Worm (Caenorhabditis elegans) whole organism, L4 larva: ENCODE measurements around the gene C16C10.13.

ENCODE experiments used
- F10B5.3 ChIP-seq: sonication (generic microtip); optimal IDR thresholded peaks from 2 replicates; lab custom pipeline; 2016; ENCODE audit warnings: mild to moderate bottlenecking, missing genetic modification characterization, missing compliant biosample characterization
- F26F4.8 ChIP-seq: fragments of 200-800 bp; sonication (Bioruptor generic); conservative IDR thresholded peaks from 2 replicates; pipeline ENCODE4 v1.3.6; 2022; ENCODE audit warnings: missing genetic modification characterization, missing compliant biosample characterization
- F49E8.2 ChIP-seq: sonication (generic microtip); optimal IDR thresholded peaks from 2 replicates; lab custom pipeline; 2016; ENCODE audit warnings: missing compliant biosample characterization, mild to moderate bottlenecking, missing genetic modification characterization, borderline replicate concordance
- R02D3.7 ChIP-seq: fragments of 150-350 bp; sonication (generic microtip); optimal IDR thresholded peaks from 3 replicates; lab custom pipeline; 2014; ENCODE audit warnings: missing biosample characterization, missing genetic modification characterization
- T26A8.4 ChIP-seq: fragments of 200-800 bp; sonication (Bioruptor generic); IDR thresholded peaks from 2 replicates; pipeline ENCODE4 v1.3.6; 2022; ENCODE audit warnings: missing genetic modification characterization, missing compliant biosample characterization
- Y48G9A.11 ChIP-seq: fragments of 200-800 bp; sonication (Bioruptor generic); IDR thresholded peaks from 2 replicates; pipeline ENCODE4 v1.3.6; 2022; ENCODE audit warnings: missing genetic modification reagents, missing genetic modification characterization, missing compliant biosample characterization
- Y5F2A.4 ChIP-seq: fragments of 200-800 bp; sonication (Bioruptor generic); optimal IDR thresholded peaks from 2 replicates; lab custom pipeline; 2018; ENCODE audit warnings: mild to moderate bottlenecking, missing genetic modification characterization, missing compliant biosample characterization
- ZK546.5 ChIP-seq, 2 experiments: sonication (generic microtip); optimal IDR thresholded peaks; 2 replicates each; lab custom pipeline; 2017; ENCODE audit warnings: missing biosample characterization in 2 of 2, missing genetic modification characterization in 2 of 2
- aly-2 ChIP-seq: sonication (generic microtip); optimal IDR thresholded peaks from 2 replicates; lab custom pipeline; 2018; ENCODE audit warnings: missing biosample characterization, missing genetic modification characterization
- arid-1 ChIP-seq: fragments of 200-800 bp; sonication (Bioruptor generic); conservative IDR thresholded peaks from 2 replicates; pipeline ENCODE4 v1.3.6; 2022; ENCODE audit warnings: missing genetic modification reagents, missing genetic modification characterization, missing compliant biosample characterization
- ceh-20 ChIP-seq: fragments of 200-800 bp; sonication (Bioruptor generic); IDR thresholded peaks from 2 replicates; pipeline ENCODE4 v1.3.6; 2022; ENCODE audit warnings: missing genetic modification reagents, missing genetic modification characterization, missing compliant biosample characterization
- ceh-82 ChIP-seq: sonication (generic microtip); optimal IDR thresholded peaks from 2 replicates; lab custom pipeline; 2017; ENCODE audit warnings: missing biosample characterization, missing genetic modification characterization
- ces-1 ChIP-seq: fragments of 150-350 bp; sonication (generic microtip); optimal IDR thresholded peaks from 4 replicates; lab custom pipeline; 2014; ENCODE audit warnings: missing biosample characterization, missing genetic modification reagents, missing genetic modification characterization
- ctbp-1 ChIP-seq: fragments of 200-800 bp; sonication (Bioruptor generic); IDR thresholded peaks from 2 replicates; pipeline ENCODE4 v1.3.6; 2022; ENCODE audit warnings: missing genetic modification reagents, missing genetic modification characterization, missing compliant biosample characterization
- daf-19 ChIP-seq: fragments of 200-800 bp; sonication (Bioruptor generic); conservative IDR thresholded peaks from 2 replicates; pipeline ENCODE4 v1.3.6; 2022; ENCODE audit warnings: missing genetic modification characterization, missing compliant biosample characterization
- daf-8 ChIP-seq: fragments of 200-800 bp; sonication (Bioruptor generic); IDR thresholded peaks from 2 replicates; pipeline ENCODE4 v1.3.6; 2022; ENCODE audit warnings: missing genetic modification characterization, missing compliant biosample characterization
- dmd-6 ChIP-seq: fragments of 200-800 bp; sonication (Bioruptor generic); IDR thresholded peaks from 2 replicates; pipeline ENCODE4 v1.3.6; 2022; ENCODE audit warnings: missing genetic modification reagents, missing genetic modification characterization, missing compliant biosample characterization
- dpl-1 ChIP-seq: fragments of 150-350 bp; optimal IDR thresholded peaks from 2 replicates; lab custom pipeline; 2014; ENCODE audit warnings: missing biosample characterization, missing genetic modification reagents, missing genetic modification characterization
- egl-27 ChIP-seq: sonication (generic microtip); optimal IDR thresholded peaks from 3 replicates; lab custom pipeline; 2017; ENCODE audit warnings: missing biosample characterization, missing genetic modification reagents, missing genetic modification characterization
- fkh-10 ChIP-seq: fragments of 150-350 bp; optimal IDR thresholded peaks from 2 replicates; lab custom pipeline; 2014; ENCODE audit warnings: missing biosample characterization, missing genetic modification reagents, missing genetic modification characterization
- fos-1 ChIP-seq: fragments of 150-350 bp; optimal IDR thresholded peaks from 2 replicates; lab custom pipeline; 2014; ENCODE audit warnings: missing biosample characterization, missing genetic modification characterization
- hlh-11 ChIP-seq: fragments of 200-800 bp; sonication (Bioruptor generic); optimal IDR thresholded peaks from 2 replicates; lab custom pipeline; 2018; ENCODE audit warnings: mild to moderate bottlenecking, missing genetic modification characterization, missing compliant biosample characterization
- hmg-1.1 ChIP-seq: fragments of 200-800 bp; sonication (Bioruptor generic); IDR thresholded peaks from 2 replicates; pipeline ENCODE4 v1.3.6; 2022; ENCODE audit warnings: missing genetic modification reagents, missing genetic modification characterization, missing compliant biosample characterization
- lim-7 ChIP-seq: fragments of 200-800 bp; sonication (Bioruptor generic); IDR thresholded peaks from 2 replicates; pipeline ENCODE4 v1.3.6; 2022; ENCODE audit warnings: missing genetic modification characterization, missing compliant biosample characterization
- lin-15B ChIP-seq: fragments of 150-350 bp; sonication (generic microtip); optimal IDR thresholded peaks from 3 replicates; lab custom pipeline; 2014; ENCODE audit warnings: missing biosample characterization, missing genetic modification characterization
- lsy-2 ChIP-seq, 2 experiments: fragments of 150-350 bp in 1 of 2; sonication (generic microtip) in 1 of 2; optimal IDR thresholded peaks; 2 replicates each; lab custom pipeline; 2014 to 2017; ENCODE audit warnings: missing biosample characterization in 2 of 2, missing genetic modification characterization in 2 of 2
- mep-1 ChIP-seq: fragments of 150-350 bp; sonication (generic microtip); optimal IDR thresholded peaks from 3 replicates; lab custom pipeline; 2014; ENCODE audit warnings: missing biosample characterization, missing genetic modification characterization
- mxl-3 ChIP-seq: fragments of 200-800 bp; sonication (Bioruptor generic); optimal IDR thresholded peaks from 2 replicates; lab custom pipeline; 2018; ENCODE audit warnings: mild to moderate bottlenecking, missing genetic modification characterization, missing compliant biosample characterization
- nhr-10 ChIP-seq: fragments of 150-350 bp; optimal IDR thresholded peaks from 2 replicates; lab custom pipeline; 2014; ENCODE audit warnings: missing biosample characterization, missing genetic modification characterization
- nhr-11 ChIP-seq: fragments of 150-350 bp; optimal IDR thresholded peaks from 2 replicates; lab custom pipeline; 2014; ENCODE audit warnings: missing biosample characterization, missing genetic modification characterization
- nhr-111 ChIP-seq: fragments of 200-800 bp; sonication (Bioruptor generic); optimal IDR thresholded peaks from 2 replicates; lab custom pipeline; 2018; ENCODE audit warnings: mild to moderate bottlenecking, missing genetic modification characterization, missing compliant biosample characterization
- nhr-41 ChIP-seq: fragments of 200-800 bp; sonication (Bioruptor generic); IDR thresholded peaks from 2 replicates; pipeline ENCODE4 v1.3.6; 2022; ENCODE audit warnings: missing genetic modification reagents, missing genetic modification characterization, missing compliant biosample characterization
- nhr-77 ChIP-seq: fragments of 150-350 bp; optimal IDR thresholded peaks from 2 replicates; lab custom pipeline; 2014; ENCODE audit warnings: missing biosample characterization, missing genetic modification characterization
- sdz-12 ChIP-seq: fragments of 200-800 bp; sonication (Bioruptor generic); optimal IDR thresholded peaks from 2 replicates; lab custom pipeline; 2018; ENCODE audit warnings: mild to moderate bottlenecking, missing genetic modification characterization, missing compliant biosample characterization
- snpc-1.2 ChIP-seq: fragments of 200-800 bp; sonication (Bioruptor generic); IDR thresholded peaks from 2 replicates; pipeline ENCODE4 v1.3.6; 2022; ENCODE audit warnings: missing genetic modification reagents, missing genetic modification characterization, missing compliant biosample characterization
- spr-1 ChIP-seq: sonication (generic microtip); optimal IDR thresholded peaks from 2 replicates; lab custom pipeline; 2016; ENCODE audit warnings: mild to moderate bottlenecking, missing genetic modification characterization, missing compliant biosample characterization
- tra-1 ChIP-seq: fragments of 200-800 bp; sonication (Bioruptor generic); IDR thresholded peaks from 2 replicates; pipeline ENCODE4 v1.3.6; 2022; ENCODE audit warnings: missing genetic modification reagents, missing genetic modification characterization, missing compliant biosample characterization
- zag-1 ChIP-seq: fragments of 150-350 bp; optimal IDR thresholded peaks from 2 replicates; lab custom pipeline; 2014; ENCODE audit warnings: missing biosample characterization, missing genetic modification characterization
- zfp-2 ChIP-seq: sonication (generic microtip); optimal IDR thresholded peaks from 2 replicates; lab custom pipeline; 2016; ENCODE audit warnings: mild to moderate bottlenecking, missing genetic modification characterization, missing compliant biosample characterization
- zfp-3 ChIP-seq: fragments of 200-800 bp; sonication (Bioruptor generic); conservative IDR thresholded peaks from 2 replicates; pipeline ENCODE4 v1.3.6; 2022; ENCODE audit warnings: missing genetic modification reagents, missing genetic modification characterization, missing compliant biosample characterization

C16C10.13 gene

DNA sequence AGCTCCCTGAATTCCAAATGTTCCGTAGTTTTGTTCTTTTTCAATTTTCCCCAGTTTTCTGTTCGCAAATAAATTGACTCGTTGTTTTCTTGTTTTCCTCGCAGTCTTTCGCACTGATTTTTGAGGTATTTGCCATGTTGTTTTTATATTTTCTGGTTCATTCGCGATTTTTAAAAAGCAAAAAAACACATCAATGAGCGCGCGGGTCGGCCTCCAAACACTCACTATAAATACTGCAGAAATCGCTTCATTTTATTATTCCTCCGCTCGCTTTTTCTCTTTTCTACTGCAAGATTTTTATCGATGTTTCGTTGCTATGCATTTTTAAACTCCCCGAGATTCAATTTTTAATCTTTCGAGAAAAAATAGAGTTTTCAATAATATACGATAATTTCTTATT, 23.4 kb upstream of the C16C10.13 start (continued):
- TF ChIP-seq lin-15B (tag; lab: Kevin White, UChicago): no peak
- no peak for TF ChIP-seq ceh-82
- TF ChIP-seq zag-1 (tag; lab: Kevin White, UChicago): no peak
- TF ChIP-seq fkh-10 (GFP tag; lab: Kevin White, UChicago): no peak
- TF ChIP-seq dmd-6 (GFP tag; lab: Robert Waterston, UW): no peak
- no peak for TF ChIP-seq F26F4.8 (GFP tag; lab: Robert Waterston, UW)
- TF ChIP-seq nhr-11: no peak
- TF ChIP-seq R02D3.7 (tag; lab: Kevin White, UChicago): no peak
- no peak for TF ChIP-seq mep-1 (tag; lab: Kevin White, UChicago)
- 0 out of 2 replicates have a peak, but pooled peaks have one; percentile 22 for TF ChIP-seq ctbp-1
- TF ChIP-seq mxl-3 (GFP tag; lab: Kevin White, UChicago): no peak
- no peak for TF ChIP-seq hlh-11 (tag; lab: Kevin White, UChicago)
- TF ChIP-seq Y48G9A.11: no peak

DNA sequence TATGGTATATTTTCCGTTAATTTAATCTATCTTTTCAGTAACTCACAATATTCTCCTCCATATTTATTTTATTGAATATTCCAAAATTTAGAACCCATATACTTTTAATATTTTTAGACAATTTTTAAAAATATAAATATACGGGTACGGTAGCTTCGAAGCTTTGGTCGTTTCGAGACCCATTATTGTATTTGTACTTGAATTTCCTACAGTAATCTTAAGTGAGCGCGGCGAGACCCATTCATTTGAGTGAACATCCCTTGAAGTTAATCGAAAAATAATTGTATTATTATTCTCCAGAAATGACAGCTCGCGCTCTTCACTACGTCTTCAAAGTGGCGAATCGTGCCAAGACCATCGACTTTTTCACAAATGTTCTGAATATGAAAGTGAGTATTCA, 22.9 kb upstream of the C16C10.13 start, which contains the start of gene glod-4:
TSS of gene glod-4 (plus strand) at position 301 of the 400 bp plus-strand sequence.
- TF ChIP-seq F49E8.2 (tag; lab: Kevin White, UChicago) (no peak), lsy-2 (tag; optimal IDR thresholded peaks at IDR 0.05; lab: Kevin White, UChicago) (peak in 1 of 2 experiments; percentile 41)
- TF ChIP-seq, all 104 proteins: peak for 1

DNA sequence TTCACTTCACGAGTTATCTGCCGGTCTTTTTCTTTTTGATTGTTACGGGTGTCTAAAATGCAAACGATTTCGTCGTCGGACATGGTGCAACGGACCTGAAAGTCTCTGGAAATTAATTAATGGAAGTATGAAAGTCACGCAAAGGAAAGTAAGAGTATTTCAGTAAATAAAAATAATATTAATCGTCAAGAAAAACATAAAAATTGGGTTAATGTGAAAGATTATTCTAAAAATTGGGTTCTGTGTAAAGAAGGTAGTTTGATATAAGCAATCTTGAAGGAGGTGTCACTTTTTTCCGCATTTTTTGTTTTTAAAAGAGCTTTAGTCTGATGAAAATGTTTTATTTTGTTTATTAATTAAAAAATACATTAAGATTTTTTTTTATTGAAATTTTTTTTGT, 18.9 kb upstream of the C16C10.13 start, which contains the start of gene C16C10.9:
TSS of gene C16C10.9 (minus strand) at position 101 of the 400 bp plus-strand sequence.
- no peak for TF ChIP-seq egl-27 (tag; lab: Kevin White, UChicago)
- TF ChIP-seq ctbp-1: no peak
- no peak for TF ChIP-seq snpc-1.2 (GFP tag; lab: Robert Waterston, UW)
- TF ChIP-seq, all 104 proteins: peak for 0

DNA sequence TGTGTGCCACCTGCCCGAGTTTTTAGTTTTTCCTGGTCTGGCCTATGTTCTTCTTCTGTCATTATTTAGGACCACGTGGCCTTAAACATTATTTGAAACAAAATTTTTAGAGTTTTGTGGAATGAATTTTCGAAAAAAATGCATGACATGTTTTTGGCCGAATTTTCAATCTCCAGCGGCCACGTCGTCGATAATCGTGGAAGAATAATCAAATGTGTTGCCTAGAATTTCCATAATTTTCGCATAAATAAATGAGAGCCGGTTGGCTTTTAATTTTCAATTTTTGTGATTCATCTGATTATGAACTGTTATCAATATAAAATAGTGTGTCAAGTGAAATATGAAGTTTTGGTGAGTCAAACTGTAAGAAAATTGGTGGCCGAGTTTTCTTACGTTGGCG, 15.3 kb upstream of the C16C10.13 start, which contains the start of gene C01G12.16:
TSS of gene C01G12.16 (plus strand) at position 301 of the 400 bp plus-strand sequence.
- no peak for TF ChIP-seq ZK546.5 (tag; optimal IDR thresholded peaks at IDR 0.05; lab: Kevin White, UChicago)
- TF ChIP-seq nhr-11: no peak
- TF ChIP-seq nhr-77 (tag; lab: Kevin White, UChicago): no peak
- no peak for TF ChIP-seq nhr-111
- TF ChIP-seq nhr-41 (GFP tag; lab: Robert Waterston, UW): no peak
- TF ChIP-seq mep-1 (tag; lab: Kevin White, UChicago): no peak
- TF ChIP-seq Y5F2A.4: no peak
- TF ChIP-seq hmg-1.1 (GFP tag; lab: Robert Waterston, UW): no peak
- TF ChIP-seq lim-7 (GFP tag; lab: Robert Waterston, UW): no peak
- no peak for TF ChIP-seq F10B5.3 (tag; lab: Kevin White, UChicago)
- TF ChIP-seq zfp-2 (tag; lab: Kevin White, UChicago): no peak
- TF ChIP-seq T26A8.4: no peak

DNA sequence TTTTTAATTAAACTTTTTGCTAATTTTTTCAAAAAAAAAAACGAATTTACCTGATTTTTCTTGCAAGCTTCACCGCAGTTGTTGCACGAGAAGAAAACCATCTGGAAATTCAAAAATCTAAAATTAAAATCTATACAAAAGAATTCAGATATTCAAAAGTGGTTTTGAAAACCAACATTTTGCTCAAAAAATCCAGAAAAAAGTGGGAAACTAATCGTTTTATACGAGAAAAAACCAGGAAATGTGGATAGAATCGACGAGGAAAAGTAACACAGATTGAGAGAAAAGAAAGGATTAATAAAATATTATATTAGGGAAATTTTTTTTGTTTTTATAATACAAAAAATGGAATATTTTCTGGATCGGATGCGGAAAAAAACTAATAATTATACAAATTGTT, 12.2 kb upstream of the C16C10.13 start, which contains the start of gene C16C10.8:
TSS of gene C16C10.8 (minus strand) at position 101 of the 400 bp plus-strand sequence.
- no peak for TF ChIP-seq lim-7 (GFP tag; lab: Robert Waterston, UW)
- TF ChIP-seq F26F4.8 (GFP tag; lab: Robert Waterston, UW): no peak
- no peak for TF ChIP-seq spr-1 (tag; lab: Kevin White, UChicago)
- no peak for TF ChIP-seq nhr-111
- TF ChIP-seq nhr-10 (tag; lab: Kevin White, UChicago): no peak
- TF ChIP-seq dpl-1 (GFP tag; lab: Kevin White, UChicago): no peak
- no peak for TF ChIP-seq daf-19 (GFP tag; lab: Robert Waterston, UW)
- TF ChIP-seq R02D3.7 (tag; lab: Kevin White, UChicago): no peak
- TF ChIP-seq nhr-11: no peak
- no peak for TF ChIP-seq mep-1 (tag; lab: Kevin White, UChicago)
- TF ChIP-seq fos-1 (tag; lab: Kevin White, UChicago): no peak
- no peak for TF ChIP-seq ces-1
- no peak for TF ChIP-seq arid-1 (GFP tag; lab: Robert Waterston, UW)
- TF ChIP-seq sdz-12 (GFP tag; lab: Kevin White, UChicago): no peak
- TF ChIP-seq zfp-3 (GFP tag; lab: Robert Waterston, UW): no peak
- no peak for TF ChIP-seq aly-2 (tag; lab: Kevin White, UChicago)
- no peak for TF ChIP-seq tra-1 (GFP tag; lab: Robert Waterston, UW)
- TF ChIP-seq hmg-1.1 (GFP tag; lab: Robert Waterston, UW): no peak
- no peak for TF ChIP-seq daf-8
- no peak for TF ChIP-seq ceh-20
